Worm (Caenorhabditis elegans): ENCODE data around the gene nlp-52.

Gene nlp-52

DNA sequence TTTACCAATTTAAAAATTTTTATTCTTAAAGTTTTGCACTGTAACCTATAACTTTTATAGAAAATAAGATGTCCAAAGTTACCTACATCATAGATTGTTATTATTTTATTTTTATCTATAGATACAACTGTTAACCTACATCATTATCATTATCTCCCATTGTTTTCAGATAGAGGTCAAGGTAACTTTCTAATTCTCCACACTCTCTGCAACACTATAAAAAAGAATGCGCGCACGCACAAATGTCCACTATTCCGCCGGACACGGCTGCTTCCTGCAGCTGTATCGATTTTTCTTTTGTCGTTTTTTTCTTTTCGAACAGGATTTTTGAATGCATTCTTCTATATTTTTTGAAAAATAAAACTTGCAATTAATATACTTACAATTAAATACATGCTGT lies 11.1 kb downstream of the nlp-52 start:
- no peak for TF ChIP-seq swsn-7 (tag; optimal IDR thresholded peaks at IDR 0.05)
- TF ChIP-seq jun-1 (tag; optimal IDR thresholded peaks at IDR 0.05): no peak
- no peak for TF ChIP-seq Y116A8C.19 (tag; optimal IDR thresholded peaks at IDR 0.05; ENCODE audit: borderline replicate concordance)
- TF ChIP-seq blmp-1 (tag; optimal IDR thresholded peaks at IDR 0.05): peak; percentile 88
- TF ChIP-seq grh-1 (GFP tag; IDR thresholded peaks at IDR 0.05): no peak
- TF ChIP-seq elt-3 (tag; optimal IDR thresholded peaks at IDR 0.05): peak in 2 of 6 experiments; percentile 2 to 15
- no peak for TF ChIP-seq ceh-90 (tag; optimal IDR thresholded peaks at IDR 0.05)
- no peak for TF ChIP-seq fkh-4 (tag; optimal IDR thresholded peaks at IDR 0.05; ENCODE audit: borderline replicate concordance)
- TF ChIP-seq nhr-28 (tag; optimal IDR thresholded peaks at IDR 0.05): no peak
- TF ChIP-seq F16B12.6 (tag; optimal IDR thresholded peaks at IDR 0.05): no peak
- no peak for TF ChIP-seq mdl-1 (tag; optimal IDR thresholded peaks at IDR 0.05)

DNA sequence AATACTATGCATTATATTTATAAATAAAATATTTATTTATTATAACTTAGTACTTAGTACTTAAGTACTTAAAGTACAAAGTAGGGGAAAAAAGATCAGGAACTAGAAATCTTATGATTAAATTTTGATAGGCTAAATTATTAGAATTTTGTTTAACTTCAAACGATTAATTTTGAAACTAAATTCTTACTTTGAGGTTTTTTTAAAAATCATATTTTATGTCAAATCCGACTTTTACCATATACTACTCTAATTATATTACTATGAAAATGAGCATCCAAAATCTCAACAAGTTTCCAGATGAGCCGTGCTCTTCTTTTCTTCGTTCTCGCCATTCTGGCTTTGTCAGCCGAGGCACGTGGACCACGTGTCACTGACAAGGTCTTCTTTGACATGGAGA lies 11.5 kb downstream of the nlp-52 start, which contains the start of gene cyn-6:
cyn-6 (plus strand) TSS at position 301 of the 400 bp plus-strand sequence.
- TF ChIP-seq C16A3.4 (tag; optimal IDR thresholded peaks at IDR 0.05) (no peak), efl-3 (GFP tag; optimal IDR thresholded peaks at IDR 0.05) (no peak)

ce11 chrIII:775443-775842 lies 13.9 kb downstream of the nlp-52 start:
- TF ChIP-seq efl-1 (optimal IDR thresholded peaks at IDR 0.05): no peak
- peak in 1 of 2 experiments; percentile 82 for TF ChIP-seq efl-1 (GFP tag; optimal IDR thresholded peaks at IDR 0.05 in 1 of 2)
- no peak for TF ChIP-seq pax-3 (tag; optimal IDR thresholded peaks at IDR 0.05)

DNA sequence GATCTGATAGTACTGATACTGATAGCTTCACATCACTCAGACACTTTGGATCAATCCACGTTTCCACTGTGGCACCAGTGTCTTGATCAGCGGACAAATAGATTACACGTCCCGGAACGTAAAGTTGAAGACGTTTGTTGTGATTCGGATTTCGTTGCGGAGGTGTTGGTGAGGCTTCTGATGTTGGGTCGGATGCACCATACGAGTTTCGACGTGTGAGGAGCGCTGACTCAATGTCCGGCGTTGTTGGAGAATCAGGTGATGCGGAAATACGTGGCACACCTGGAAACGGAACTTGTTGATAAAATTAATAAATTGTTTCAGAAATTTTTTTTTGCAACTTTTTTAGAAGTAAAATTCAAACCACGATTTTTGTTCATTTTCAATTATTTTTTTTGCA lies 17.2 kb downstream of the nlp-52 start, which contains the start of gene alh-11:
alh-11 (minus strand) TSS at position 101 of the 400 bp plus-strand sequence.
- TF ChIP-seq sox-4 (tag; optimal IDR thresholded peaks at IDR 0.05) (no peak), Y116A8C.19 (tag; optimal IDR thresholded peaks at IDR 0.05; ENCODE audit: borderline replicate concordance) (no peak), blmp-1 (tag; optimal IDR thresholded peaks at IDR 0.05) (no peak), fos-1 (tag; optimal IDR thresholded peaks at IDR 0.05) (no peak), efl-1 (optimal IDR thresholded peaks at IDR 0.05) (no peak), efl-1 (GFP tag; optimal IDR thresholded peaks at IDR 0.05 in 1 of 2) (no peak), mab-9 (GFP tag; IDR thresholded peaks at IDR 0.05) (no peak), nhr-20 (tag; optimal IDR thresholded peaks at IDR 0.05) (no peak), vab-15 (tag; optimal IDR thresholded peaks at IDR 0.05) (no peak), F16B12.6 (tag; optimal IDR thresholded peaks at IDR 0.05) (no peak), unc-62 (GFP tag; optimal IDR thresholded peaks at IDR 0.05) (no peak), hlh-17 (GFP tag; optimal IDR thresholded peaks at IDR 0.05; ENCODE audit: borderline replicate concordance) (no peak), zag-1 (tag; optimal IDR thresholded peaks at IDR 0.05) (no peak), mep-1 (tag; optimal IDR thresholded peaks at IDR 0.05) (no peak), lin-15B (tag; optimal IDR thresholded peaks at IDR 0.05) (no peak), tbx-2 (tag; optimal IDR thresholded peaks at IDR 0.05) (no peak), ets-5 (GFP tag; IDR thresholded peaks at IDR 0.05) (no peak), pax-3 (tag; optimal IDR thresholded peaks at IDR 0.05) (no peak), grh-1 (GFP tag; IDR thresholded peaks at IDR 0.05) (no peak), lin-13 (GFP tag; optimal IDR thresholded peaks at IDR 0.05) (no peak), ceh-90 (tag; optimal IDR thresholded peaks at IDR 0.05) (no peak)

DNA sequence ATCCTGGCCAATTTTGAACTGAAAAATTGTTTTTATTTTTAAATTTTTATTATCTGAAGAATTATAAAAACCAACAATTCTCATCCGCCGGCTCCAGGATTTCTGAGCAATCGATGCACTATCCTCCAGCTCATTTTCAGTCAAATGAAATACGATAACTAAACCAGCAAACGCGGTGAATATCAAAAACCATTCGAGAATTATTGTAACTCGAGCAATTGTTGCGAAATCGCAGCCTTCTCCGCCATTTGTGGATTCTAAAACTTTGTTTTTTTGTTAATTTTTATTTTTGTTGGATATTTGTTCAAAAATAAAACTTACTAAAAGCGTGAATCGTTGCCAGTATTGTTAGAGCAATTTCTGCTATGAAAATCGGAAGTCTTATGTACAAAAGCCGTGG lies 20.9 kb downstream of the nlp-52 start:
- TF ChIP-seq efl-1 (optimal IDR thresholded peaks at IDR 0.05) (no peak), efl-1 (GFP tag; optimal IDR thresholded peaks at IDR 0.05 in 1 of 2) (peak in 1 of 2 experiments; percentile 78), unc-62 (GFP tag; optimal IDR thresholded peaks at IDR 0.05) (no peak)

ce11 chrIII:783254-783753 lies 21.7 kb downstream of the nlp-52 start, which contains the start of the genes dagl-2 and ppm-1.G:
Gene dagl-2 (minus strand): TSS chrIII:783305.
Gene ppm-1.G (plus strand): TSS chrIII:783703.
- TF ChIP-seq elt-3 (tag; optimal IDR thresholded peaks at IDR 0.05) (peak in 1 of 6 experiments; percentile 67), unc-130 (tag; optimal IDR thresholded peaks at IDR 0.05) (peak; percentile 68), ceh-90 (tag; optimal IDR thresholded peaks at IDR 0.05) (peak; percentile 91), elt-2 (tag; optimal IDR thresholded peaks at IDR 0.05) (peak; percentile 37), tbx-2 (tag; optimal IDR thresholded peaks at IDR 0.05) (peak; percentile 87), isw-1 (GFP tag; IDR thresholded peaks at IDR 0.05) (peak; percentile 72), egl-13 (tag; optimal IDR thresholded peaks at IDR 0.05) (peak; percentile 74), alr-1 (tag; optimal IDR thresholded peaks at IDR 0.05; ENCODE audit: borderline replicate concordance) (no peak), mdl-1 (tag; optimal IDR thresholded peaks at IDR 0.05) (peak in 1 of 2 experiments; percentile 22), lin-13 (GFP tag; optimal IDR thresholded peaks at IDR 0.05) (peak; percentile 76), unc-86 (tag; optimal IDR thresholded peaks at IDR 0.05) (peak; percentile 61), aly-2 (tag; optimal IDR thresholded peaks at IDR 0.05) (no peak), ceh-8 (GFP tag; optimal IDR thresholded peaks at IDR 0.05) (peak; percentile 79), ceh-88 (GFP tag; IDR thresholded peaks at IDR 0.05) (no peak), C04F5.9 (tag; optimal IDR thresholded peaks at IDR 0.05) (peak; percentile 68), nhr-11 (tag; optimal IDR thresholded peaks at IDR 0.05) (no peak), nhr-77 (tag; optimal IDR thresholded peaks at IDR 0.05) (peak; percentile 42), mab-9 (GFP tag; IDR thresholded peaks at IDR 0.05) (no peak), fkh-8 (tag; optimal IDR thresholded peaks at IDR 0.05) (peak; percentile 91), F16B12.6 (tag; optimal IDR thresholded peaks at IDR 0.05) (peak; percentile 12)
